Worm (Caenorhabditis elegans) whole organism, mixed stage, embryonic: ENCODE data around the gene C25D7.10.

Experiments
- elt-3 ChIP-seq: fragments of 150-350 bp; optimal IDR thresholded peaks from 2 replicates; lab custom pipeline; 2014; ENCODE audit warnings: missing biosample characterization, missing genetic modification characterization
- lin-13 ChIP-seq: fragments of 150-350 bp; optimal IDR thresholded peaks from 2 replicates; lab custom pipeline; 2014; ENCODE audit warnings: missing biosample characterization, missing genetic modification characterization
- nhr-237 ChIP-seq: fragments of 150-350 bp; optimal IDR thresholded peaks from 2 replicates; lab custom pipeline; 2014; ENCODE audit warnings: missing biosample characterization, missing genetic modification characterization
- nhr-28 ChIP-seq: fragments of 150-350 bp; optimal IDR thresholded peaks from 2 replicates; lab custom pipeline; 2014; ENCODE audit warnings: missing biosample characterization, missing genetic modification characterization
- snpc-4 ChIP-seq: fragments of 150-350 bp; optimal IDR thresholded peaks from 2 replicates; lab custom pipeline; 2014; ENCODE audit warnings: missing biosample characterization, missing genetic modification characterization
- unc-120 ChIP-seq: sonication (generic microtip); optimal IDR thresholded peaks from 2 replicates; lab custom pipeline; 2017; ENCODE audit warnings: missing genetic modification characterization, missing compliant biosample characterization; ENCODE audit not compliant: poor library complexity, severe bottlenecking
- unc-62 ChIP-seq: fragments of 150-350 bp; optimal IDR thresholded peaks from 2 replicates; lab custom pipeline; 2014; ENCODE audit warnings: missing biosample characterization, missing genetic modification reagents, missing genetic modification characterization

DNA sequence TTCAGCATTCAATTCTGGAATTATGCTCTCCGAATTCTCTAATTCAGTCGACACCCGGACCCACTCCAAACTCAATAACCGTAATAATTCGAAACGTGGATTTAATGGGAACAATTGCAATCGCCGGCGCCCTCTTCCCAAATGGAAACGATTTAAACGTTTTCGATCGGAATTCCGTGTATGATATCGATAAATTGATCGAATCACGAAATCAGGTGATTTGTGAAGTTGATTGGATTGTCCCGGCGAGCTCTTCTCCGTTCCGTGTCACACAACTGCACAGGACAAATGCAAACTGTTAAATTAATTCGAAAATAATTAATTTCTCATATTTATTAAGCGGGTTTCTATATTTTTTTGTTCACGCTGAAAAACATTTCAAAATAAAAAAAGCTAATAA lies 11.4 kb upstream of the C25D7.10 start, which contains the start of gene C25D7.16:
- no peak for TF ChIP-seq unc-120 (tag; lab: Kevin White, UChicago)
- no peak for TF ChIP-seq lin-13 (tag; lab: Kevin White, UChicago)
- TF ChIP-seq unc-62 (GFP tag; lab: Kevin White, UChicago), result no peak
- TF ChIP-seq snpc-4 (tag; lab: Kevin White, UChicago), result no peak
- TF ChIP-seq nhr-28 (tag; lab: Kevin White, UChicago), result no peak
- TF ChIP-seq elt-3 (tag; lab: Kevin White, UChicago), result no peak
- TF ChIP-seq nhr-237, result no peak
